Worm (Caenorhabditis elegans) whole organism, L3 larva: Measurements from ENCODE around the gene K09E9.1.

Experiments used
- R02D3.7 ChIP-seq: fragments of 150-350 bp; optimal IDR thresholded peaks from 2 replicates; lab custom pipeline; 2014; ENCODE audit warnings: missing biosample characterization, missing genetic modification characterization
- aly-2 ChIP-seq: fragments of 150-350 bp; optimal IDR thresholded peaks from 2 replicates; lab custom pipeline; 2014; ENCODE audit warnings: missing biosample characterization, missing genetic modification characterization
- ama-1 ChIP-seq: fragments of 150-350 bp; optimal IDR thresholded peaks from 2 replicates; lab custom pipeline; 2018
- ceh-28 ChIP-seq: fragments of 150-350 bp; optimal IDR thresholded peaks from 2 replicates; lab custom pipeline; 2014; ENCODE audit warnings: missing biosample characterization, missing genetic modification reagents, missing genetic modification characterization
- ceh-82 ChIP-seq: fragments of 150-350 bp; optimal IDR thresholded peaks from 2 replicates; lab custom pipeline; 2014; ENCODE audit warnings: missing biosample characterization, missing genetic modification characterization
- ceh-9 ChIP-seq: sonication (generic microtip); optimal IDR thresholded peaks from 2 replicates; lab custom pipeline; 2018; ENCODE audit warnings: missing biosample characterization, missing genetic modification characterization
- daf-12 ChIP-seq: fragments of 150-350 bp; optimal IDR thresholded peaks from 2 replicates; lab custom pipeline; 2014; ENCODE audit warnings: missing biosample characterization, missing genetic modification reagents, missing genetic modification characterization
- egl-5 ChIP-seq: fragments of 150-350 bp; optimal IDR thresholded peaks from 2 replicates; lab custom pipeline; 2017; ENCODE audit warnings: missing biosample characterization, missing genetic modification reagents, missing genetic modification characterization, inconsistent platforms
- elt-1 ChIP-seq: fragments of 150-350 bp; optimal IDR thresholded peaks from 2 replicates; lab custom pipeline; 2014; ENCODE audit warnings: missing biosample characterization, missing genetic modification characterization
- elt-2 ChIP-seq: sonication (generic microtip); optimal IDR thresholded peaks from 2 replicates; lab custom pipeline; 2016; ENCODE audit warnings: missing genetic modification reagents, mild to moderate bottlenecking, missing genetic modification characterization, missing compliant biosample characterization
- elt-3 ChIP-seq, 3 experiments: fragments of 150-350 bp in 1 of 3; sonication (generic microtip) in 2 of 3; optimal IDR thresholded peaks; 2 replicates in 2 of 3; 4 replicates in 1 of 3; lab custom pipeline; 2014 to 2017; ENCODE audit warnings: missing biosample characterization in 3 of 3, missing genetic modification characterization in 3 of 3
- eor-1 ChIP-seq, 2 experiments: fragments of 150-350 bp; optimal IDR thresholded peaks; 2 replicates each; lab custom pipeline; 2014 to 2018; ENCODE audit warnings: missing biosample characterization in 2 of 2, missing genetic modification characterization in 2 of 2
- fkh-10 ChIP-seq: sonication (generic microtip); optimal IDR thresholded peaks from 2 replicates; lab custom pipeline; 2017; ENCODE audit warnings: missing biosample characterization, missing genetic modification reagents, missing genetic modification characterization
- fos-1 ChIP-seq: fragments of 150-350 bp; optimal IDR thresholded peaks from 2 replicates; lab custom pipeline; 2014; ENCODE audit warnings: missing biosample characterization, missing genetic modification characterization
- jun-1 ChIP-seq: fragments of 150-350 bp; optimal IDR thresholded peaks from 2 replicates; lab custom pipeline; 2014; ENCODE audit warnings: missing biosample characterization, missing genetic modification reagents, missing genetic modification characterization
- lin-39 ChIP-seq: fragments of 150-350 bp; optimal IDR thresholded peaks from 2 replicates; lab custom pipeline; 2018; ENCODE audit warnings: missing biosample characterization, missing genetic modification reagents, missing genetic modification characterization
- mdl-1 ChIP-seq: fragments of 150-350 bp; optimal IDR thresholded peaks from 2 replicates; lab custom pipeline; 2014; ENCODE audit warnings: missing biosample characterization, missing genetic modification characterization
- nfya-1 ChIP-seq: sonication (generic microtip); optimal IDR thresholded peaks from 2 replicates; lab custom pipeline; 2017; ENCODE audit warnings: missing genetic modification characterization, mild to moderate bottlenecking, missing compliant biosample characterization, antibody characterized with exemption, moderate library complexity; ENCODE audit not compliant: insufficient read depth
- nhr-12 ChIP-seq: fragments of 150-350 bp; optimal IDR thresholded peaks from 2 replicates; lab custom pipeline; 2014; ENCODE audit warnings: missing biosample characterization, missing genetic modification characterization
- nhr-23 ChIP-seq: fragments of 150-350 bp; optimal IDR thresholded peaks from 2 replicates; lab custom pipeline; 2014; ENCODE audit warnings: missing biosample characterization, missing genetic modification reagents, missing genetic modification characterization
- nhr-25 ChIP-seq: sonication (generic microtip); optimal IDR thresholded peaks from 2 replicates; lab custom pipeline; 2017; ENCODE audit warnings: missing biosample characterization, missing genetic modification characterization
- pha-4 ChIP-seq: fragments of 150-350 bp; optimal IDR thresholded peaks from 2 replicates; lab custom pipeline; 2014; ENCODE audit warnings: missing biosample characterization, missing genetic modification reagents, missing genetic modification characterization
- pqm-1 ChIP-seq: fragments of 150-350 bp; optimal IDR thresholded peaks from 2 replicates; lab custom pipeline; 2017; ENCODE audit warnings: missing biosample characterization, missing genetic modification characterization, inconsistent platforms
- tbx-2 ChIP-seq: sonication (generic microtip); optimal IDR thresholded peaks from 2 replicates; lab custom pipeline; 2016; ENCODE audit warnings: mild to moderate bottlenecking, missing genetic modification characterization, missing compliant biosample characterization
- unc-39 ChIP-seq: sonication (generic microtip); optimal IDR thresholded peaks from 4 replicates; lab custom pipeline; 2017; ENCODE audit warnings: missing biosample characterization, missing genetic modification characterization
- unc-62 ChIP-seq: fragments of 150-350 bp; sonication (generic microtip); optimal IDR thresholded peaks from 4 replicates; lab custom pipeline; 2014; ENCODE audit warnings: missing biosample characterization, missing genetic modification reagents, missing genetic modification characterization
- zag-1 ChIP-seq: fragments of 150-350 bp; optimal IDR thresholded peaks from 2 replicates; lab custom pipeline; 2014; ENCODE audit warnings: missing biosample characterization, missing genetic modification characterization
- ztf-4 ChIP-seq: fragments of 150-350 bp; optimal IDR thresholded peaks from 2 replicates; lab custom pipeline; 2014; ENCODE audit warnings: missing biosample characterization, missing genetic modification characterization

Gene K09E9.1

ce11 chrX:15630790-15631204 lies 10.5 kb downstream of the K09E9.1 start (continued):
- TF ChIP-seq zag-1 (tag; lab: Kevin White, UChicago) = no peak
- no peak for TF ChIP-seq ceh-82 (tag; lab: Kevin White, UChicago)
- TF ChIP-seq nfya-1 (tag; lab: Kevin White, UChicago) = peak; percentile 70
- TF ChIP-seq R02D3.7 (tag; lab: Kevin White, UChicago) = no peak

ce11 chrX:15633964-15634363 lies 13.7 kb downstream of the K09E9.1 start:
- peak; percentile 17 for TF ChIP-seq elt-1 (tag; lab: Kevin White, UChicago)
- no peak for TF ChIP-seq ama-1
- TF ChIP-seq fkh-10 (GFP tag; lab: Kevin White, UChicago) = peak; percentile 77
- no peak for TF ChIP-seq pqm-1
- TF ChIP-seq daf-12 = no peak
- peak; percentile 20 for TF ChIP-seq egl-5
- TF ChIP-seq nhr-25 (tag; lab: Kevin White, UChicago) = no peak
- TF ChIP-seq nfya-1 (tag; lab: Kevin White, UChicago) = peak; percentile 50

- TF ChIP-seq ama-1 (no peak), nfya-1 (tag; lab: Kevin White, UChicago) (no peak), unc-39 (tag; lab: Kevin White, UChicago) (no peak), aly-2 (tag; lab: Kevin White, UChicago) (no peak), elt-2 (tag; lab: Kevin White, UChicago) (no peak), elt-3 (tag; optimal IDR thresholded peaks at IDR 0.05; lab: Kevin White, UChicago) (no peak), egl-5 (no peak), unc-62 (GFP tag; lab: Kevin White, UChicago) (no peak), fos-1 (no peak), tbx-2 (tag; lab: Kevin White, UChicago) (no peak)
Observed at ce11 chrX:15640603-15641002, 20.3 kb downstream of the K09E9.1 start, which contains the start of gene K09E9.7. Gene K09E9.7, plus strand, starts transcription at chrX:15640903.

ce11 chrX:15641380-15641779 lies 21.1 kb downstream of the K09E9.1 start:
- no peak for TF ChIP-seq jun-1 (tag; lab: Kevin White, UChicago)
- no peak for TF ChIP-seq nhr-23 (tag; lab: Kevin White, UChicago)

ce11 chrX:15642638-15643037 lies 22.3 kb downstream of the K09E9.1 start, which contains the start of gene H08J19.1:
Gene H08J19.1, plus strand, starts transcription at chrX:15642938.
- TF ChIP-seq tbx-2 (tag; lab: Kevin White, UChicago) (no peak), fos-1 (no peak), lin-39 (no peak)
- TF ChIP-seq, all 47 proteins: peak for 0

- peak; percentile 9 for TF ChIP-seq egl-5
- peak; percentile 78 for TF ChIP-seq pha-4
- TF ChIP-seq eor-1 (tag; optimal IDR thresholded peaks at IDR 0.05; lab: Kevin White, UChicago) = no peak
- TF ChIP-seq nfya-1 (tag; lab: Kevin White, UChicago) = peak; percentile 35
Observed at ce11 chrX:15647276-15647675, 27.0 kb downstream of the K09E9.1 start, which contains the start of gene F59D12.5. Gene F59D12.5, minus strand, starts transcription at chrX:15647369.

- TF ChIP-seq ztf-4 (tag; lab: Kevin White, UChicago) (no peak), elt-1 (tag; lab: Kevin White, UChicago) (no peak), R02D3.7 (tag; lab: Kevin White, UChicago) (no peak), nhr-12 (no peak), fos-1 (no peak), ceh-9 (tag; lab: Kevin White, UChicago) (no peak), elt-2 (tag; lab: Kevin White, UChicago) (no peak), nhr-25 (tag; lab: Kevin White, UChicago) (no peak), lin-39 (no peak)
Observed at ce11 chrX:15650428-15650827, 30.1 kb downstream of the K09E9.1 start.

ce11 chrX:15650919-15651420 lies 30.7 kb downstream of the K09E9.1 start, which contains the start of gene F59D12.3:
Gene F59D12.3, minus strand, starts transcription at chrX:15650969.
- TF ChIP-seq nfya-1 (tag; lab: Kevin White, UChicago) (no peak), egl-5 (no peak), aly-2 (tag; lab: Kevin White, UChicago) (no peak), ceh-28 (tag; lab: Kevin White, UChicago) (no peak), zag-1 (tag; lab: Kevin White, UChicago) (no peak), mdl-1 (no peak)
- TF ChIP-seq, all 47 proteins: peak for 0
